Worm (Caenorhabditis elegans): Measurements from ENCODE around the gene ears-2.

DNA sequence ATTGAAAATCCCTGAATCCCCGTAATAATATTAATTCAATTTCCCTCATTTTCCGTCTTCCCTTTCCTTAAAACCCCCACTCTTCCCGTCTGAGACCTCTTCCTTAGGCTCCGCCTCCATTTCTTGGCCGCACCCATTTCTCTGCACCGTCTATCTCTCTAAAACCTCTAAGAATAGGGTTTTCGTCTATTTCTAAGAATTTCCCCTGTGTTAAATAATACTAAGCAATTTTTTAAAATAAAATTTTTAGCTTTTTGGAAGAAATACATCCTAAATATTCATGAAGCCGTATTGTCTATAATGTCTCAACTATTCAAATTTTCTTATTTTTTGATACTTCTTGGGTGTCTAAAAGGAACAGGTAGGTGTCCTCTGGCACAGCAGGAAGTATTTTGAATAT lies 50.8 kb downstream of the ears-2 start, which contains the start of gene cdh-8:
- TF ChIP-seq ztf-29 (GFP tag; IDR thresholded peaks at IDR 0.05), result no peak
- TF ChIP-seq med-1 (GFP tag; optimal IDR thresholded peaks at IDR 0.05; ENCODE audit: insufficient read depth), result no peak
